Worm (Caenorhabditis elegans) whole organism, young adult: ENCODE data around the gene F33E11.2.
A peak's percentile ranks its signal among the peaks of the same experiment; 100 is the strongest.

Experiments
- B0336.3 ChIP-seq: fragments of 200-800 bp; sonication (Bioruptor generic); IDR thresholded peaks from 2 replicates; pipeline ENCODE4 v1.3.6; 2022; ENCODE audit warnings: missing genetic modification characterization, missing compliant biosample characterization
- F23B12.7 ChIP-seq: sonication (generic microtip); optimal IDR thresholded peaks from 2 replicates; lab custom pipeline; 2017; ENCODE audit warnings: missing genetic modification characterization, mild to moderate bottlenecking, missing compliant biosample characterization, antibody characterized with exemption, moderate library complexity; ENCODE audit not compliant: insufficient read depth
- F37B4.10 ChIP-seq: fragments of 200-800 bp; sonication (Bioruptor generic); IDR thresholded peaks from 2 replicates; pipeline ENCODE4 v1.3.6; 2022; ENCODE audit warnings: missing genetic modification characterization, missing compliant biosample characterization
- F39B2.1 ChIP-seq: fragments of 200-800 bp; sonication (Bioruptor generic); IDR thresholded peaks from 2 replicates; pipeline ENCODE4 v1.3.6; 2022; ENCODE audit warnings: missing genetic modification reagents, missing genetic modification characterization, missing compliant biosample characterization
- F49E8.2 ChIP-seq: sonication (generic microtip); optimal IDR thresholded peaks from 3 replicates; lab custom pipeline; 2017; ENCODE audit warnings: missing genetic modification characterization, mild to moderate bottlenecking, missing compliant biosample characterization, antibody characterized with exemption, moderate library complexity; ENCODE audit not compliant: insufficient read depth
- K11D2.4 ChIP-seq: fragments of 200-800 bp; sonication (Bioruptor generic); IDR thresholded peaks from 2 replicates; pipeline ENCODE4 v1.3.6; 2022; ENCODE audit warnings: missing genetic modification reagents, missing genetic modification characterization, missing compliant biosample characterization
- Y53F4B.3 ChIP-seq: fragments of 200-800 bp; sonication (Bioruptor generic); IDR thresholded peaks from 2 replicates; pipeline ENCODE4 v1.3.6; 2022; ENCODE audit warnings: missing genetic modification reagents, missing genetic modification characterization, missing compliant biosample characterization
- Y56A3A.18 ChIP-seq: fragments of 200-800 bp; sonication (Bioruptor generic); IDR thresholded peaks from 2 replicates; pipeline ENCODE4 v1.3.6; 2022; ENCODE audit warnings: missing genetic modification reagents, missing genetic modification characterization, missing compliant biosample characterization
- Y79H2A.3 ChIP-seq: fragments of 200-800 bp; sonication (Bioruptor generic); conservative IDR thresholded peaks from 2 replicates; pipeline ENCODE4 v1.3.6; 2022; ENCODE audit warnings: missing genetic modification reagents, missing genetic modification characterization, missing compliant biosample characterization
- ZK185.1 ChIP-seq: sonication (generic microtip); optimal IDR thresholded peaks from 2 replicates; lab custom pipeline; 2016; ENCODE audit warnings: mild to moderate bottlenecking, missing genetic modification characterization, missing compliant biosample characterization; ENCODE audit not compliant: poor library complexity, severe bottlenecking
- attf-3 ChIP-seq: fragments of 200-800 bp; sonication (Bioruptor generic); conservative IDR thresholded peaks from 2 replicates; pipeline ENCODE4 v1.3.6; 2022; ENCODE audit warnings: missing genetic modification reagents, missing genetic modification characterization, missing compliant biosample characterization
- bed-2 ChIP-seq: fragments of 200-800 bp; sonication (Bioruptor generic); IDR thresholded peaks from 2 replicates; pipeline ENCODE4 v1.3.6; 2022; ENCODE audit warnings: missing genetic modification reagents, missing genetic modification characterization, missing compliant biosample characterization
- dpff-1 ChIP-seq: sonication (generic microtip); optimal IDR thresholded peaks from 2 replicates; lab custom pipeline; 2017; ENCODE audit warnings: mild to moderate bottlenecking, missing genetic modification characterization, missing compliant biosample characterization
- egl-44 ChIP-seq: fragments of 200-800 bp; sonication (Bioruptor generic); IDR thresholded peaks from 2 replicates; pipeline ENCODE4 v1.3.6; 2022; ENCODE audit warnings: missing genetic modification reagents, missing genetic modification characterization, missing compliant biosample characterization
- ets-4 ChIP-seq: fragments of 200-800 bp; sonication (Bioruptor generic); optimal IDR thresholded peaks from 2 replicates; lab custom pipeline; 2018; ENCODE audit warnings: mild to moderate bottlenecking, missing genetic modification characterization, missing compliant biosample characterization
- him-1 ChIP-seq: sonication (generic microtip); optimal IDR thresholded peaks from 2 replicates; lab custom pipeline; 2016; ENCODE audit warnings: missing genotype, missing genetic modification reagents, missing genetic modification characterization, missing compliant biosample characterization
- hlh-12 ChIP-seq: sonication (generic microtip); optimal IDR thresholded peaks from 2 replicates; lab custom pipeline; 2016; ENCODE audit warnings: missing genetic modification characterization, missing compliant biosample characterization
- hmg-1.2 ChIP-seq: fragments of 200-800 bp; sonication (Bioruptor generic); IDR thresholded peaks from 2 replicates; pipeline ENCODE4 v1.3.6; 2022; ENCODE audit warnings: missing genetic modification reagents, missing genetic modification characterization, missing compliant biosample characterization
- hsf-1 ChIP-seq: fragments of 200-800 bp; sonication (Bioruptor generic); IDR thresholded peaks from 2 replicates; pipeline ENCODE4 v1.3.6; 2022; ENCODE audit warnings: missing genetic modification reagents, missing genetic modification characterization, missing compliant biosample characterization
- lin-26 ChIP-seq: fragments of 200-800 bp; sonication (Bioruptor generic); IDR thresholded peaks from 2 replicates; pipeline ENCODE4 v1.3.6; 2022; ENCODE audit warnings: missing genetic modification reagents, missing genetic modification characterization, missing compliant biosample characterization
- lin-35 ChIP-seq, 3 experiments: fragments of 150-350 bp in 2 of 3; sonication (generic microtip) in 1 of 3; optimal IDR thresholded peaks; 2 replicates each; lab custom pipeline; 2014 to 2018; ENCODE audit warnings: missing biosample characterization in 3 of 3, missing genetic modification characterization in 3 of 3, missing genetic modification reagents in 3 of 3
- madf-6 ChIP-seq: fragments of 200-800 bp; sonication (Bioruptor generic); IDR thresholded peaks from 2 replicates; pipeline ENCODE4 v1.3.6; 2022; ENCODE audit warnings: missing genetic modification reagents, missing genetic modification characterization, missing compliant biosample characterization
- mel-28 ChIP-seq: sonication (generic microtip); optimal IDR thresholded peaks from 2 replicates; lab custom pipeline; 2016; ENCODE audit warnings: borderline replicate concordance, mild to moderate bottlenecking, missing genetic modification characterization, missing compliant biosample characterization
- mxl-1 ChIP-seq: sonication (generic microtip); optimal IDR thresholded peaks from 2 replicates; lab custom pipeline; 2016; ENCODE audit warnings: missing genetic modification characterization, missing compliant biosample characterization
- nhr-80 ChIP-seq: sonication (generic microtip); optimal IDR thresholded peaks from 2 replicates; lab custom pipeline; 2016; ENCODE audit warnings: missing genetic modification characterization, missing compliant biosample characterization
- nhr-90 ChIP-seq: sonication (generic microtip); optimal IDR thresholded peaks from 2 replicates; lab custom pipeline; 2016; ENCODE audit warnings: missing genotype, mild to moderate bottlenecking, missing genetic modification characterization, missing compliant biosample characterization
- pbrm-1 ChIP-seq: fragments of 200-800 bp; sonication (Bioruptor generic); IDR thresholded peaks from 2 replicates; pipeline ENCODE4 v1.3.6; 2022; ENCODE audit warnings: missing genetic modification reagents, missing genetic modification characterization, missing compliant biosample characterization
- rec-8 ChIP-seq, 2 experiments: sonication (generic microtip); optimal IDR thresholded peaks; 2 replicates each; lab custom pipeline; 2016; ENCODE audit warnings: mild to moderate bottlenecking in 2 of 2, missing genetic modification characterization in 2 of 2, missing genetic modification reagents in 2 of 2, missing genotype in 2 of 2, missing biosample characterization in 1 of 2, missing compliant biosample characterization in 1 of 2, moderate library complexity in 1 of 2
- snpc-1.3 ChIP-seq: sonication (generic microtip); optimal IDR thresholded peaks from 2 replicates; lab custom pipeline; 2017; ENCODE audit warnings: missing genetic modification characterization, mild to moderate bottlenecking, missing compliant biosample characterization, antibody characterized with exemption, moderate library complexity, missing genotype, missing genetic modification reagents; ENCODE audit not compliant: insufficient read depth
- snpc-3.4 ChIP-seq: sonication (generic microtip); optimal IDR thresholded peaks from 2 replicates; lab custom pipeline; 2017; ENCODE audit warnings: missing genetic modification characterization, mild to moderate bottlenecking, missing compliant biosample characterization, antibody characterized with exemption, moderate library complexity, missing genotype, missing genetic modification reagents
- snpc-4 ChIP-seq, 5 experiments: fragments of 150-350 bp in 1 of 5; sonication (generic microtip) in 4 of 5; optimal IDR thresholded peaks; 2 replicates each; lab custom pipeline; 2014 to 2018; ENCODE audit warnings: missing genetic modification characterization in 5 of 5, missing biosample characterization in 3 of 5, antibody characterized with exemption in 2 of 5, mild to moderate bottlenecking in 2 of 5, missing compliant biosample characterization in 2 of 5, missing genotype in 2 of 5, moderate library complexity in 2 of 5, missing genetic modification reagents in 1 of 5
- somi-1 ChIP-seq: fragments of 200-800 bp; sonication (Bioruptor generic); optimal IDR thresholded peaks from 2 replicates; lab custom pipeline; 2018; ENCODE audit warnings: mild to moderate bottlenecking, missing genetic modification characterization, missing compliant biosample characterization
- tbp1 ChIP-seq: fragments of 200-800 bp; sonication (Bioruptor generic); optimal IDR thresholded peaks from 2 replicates; lab custom pipeline; 2018; ENCODE audit warnings: mild to moderate bottlenecking, missing genetic modification characterization, missing compliant biosample characterization
- xnd-1 ChIP-seq: sonication (generic microtip); optimal IDR thresholded peaks from 2 replicates; lab custom pipeline; 2016; ENCODE audit warnings: missing genotype, missing genetic modification reagents, missing genetic modification characterization, missing compliant biosample characterization
- ztf-22 ChIP-seq: fragments of 200-800 bp; sonication (Bioruptor generic); optimal IDR thresholded peaks from 2 replicates; lab custom pipeline; 2018; ENCODE audit warnings: mild to moderate bottlenecking, missing genetic modification characterization, moderate library complexity, missing compliant biosample characterization

Gene F33E11.2

DNA sequence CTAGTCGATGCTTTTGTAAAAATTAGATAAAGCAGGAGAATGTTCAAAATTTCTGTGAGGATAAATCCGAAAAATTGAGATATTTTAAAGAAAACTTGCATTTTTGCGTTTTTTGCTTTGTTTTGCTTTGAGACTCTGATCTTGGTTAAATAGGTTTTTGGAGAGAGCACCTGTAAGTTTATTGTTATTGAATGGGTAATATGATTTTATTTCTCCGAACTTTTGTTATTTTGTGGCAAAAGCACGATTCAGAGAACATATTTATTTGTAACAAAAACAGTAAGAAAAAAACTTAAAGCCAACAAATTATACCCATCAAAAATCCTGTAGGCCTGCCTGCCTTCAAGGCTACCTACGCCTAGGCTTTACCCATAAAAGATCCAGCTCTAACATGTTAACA is 43.2 kb upstream of the F33E11.2 start, which contains the start of gene str-121:
TSS of gene str-121 (minus strand) at position 101 of the 400 bp plus-strand sequence.
- no peak for TF ChIP-seq nhr-80
- TF ChIP-seq Y79H2A.3 (GFP tag; lab: Robert Waterston, UW) = no peak
- no peak for TF ChIP-seq Y53F4B.3
- no peak for TF ChIP-seq lin-26 (GFP tag; lab: Robert Waterston, UW)
- no peak for TF ChIP-seq snpc-1.3
- TF ChIP-seq B0336.3 = no peak
- TF ChIP-seq F49E8.2 (tag; lab: Kevin White, UChicago) = no peak
- TF ChIP-seq dpff-1 (tag; lab: Kevin White, UChicago) = no peak
- no peak for TF ChIP-seq F37B4.10 (GFP tag; lab: Robert Waterston, UW)
- no peak for TF ChIP-seq xnd-1
- TF ChIP-seq hmg-1.2 (GFP tag; lab: Robert Waterston, UW) = no peak
- no peak for TF ChIP-seq lin-35 (GFP tag; optimal IDR thresholded peaks at IDR 0.05; lab: Kevin White, UChicago)
- TF ChIP-seq pbrm-1 = no peak
- no peak for TF ChIP-seq K11D2.4 (GFP tag; lab: Robert Waterston, UW)
- TF ChIP-seq F39B2.1 (GFP tag; lab: Robert Waterston, UW) = no peak
- no peak for TF ChIP-seq tbp1 (GFP tag; lab: Kevin White, UChicago)

DNA sequence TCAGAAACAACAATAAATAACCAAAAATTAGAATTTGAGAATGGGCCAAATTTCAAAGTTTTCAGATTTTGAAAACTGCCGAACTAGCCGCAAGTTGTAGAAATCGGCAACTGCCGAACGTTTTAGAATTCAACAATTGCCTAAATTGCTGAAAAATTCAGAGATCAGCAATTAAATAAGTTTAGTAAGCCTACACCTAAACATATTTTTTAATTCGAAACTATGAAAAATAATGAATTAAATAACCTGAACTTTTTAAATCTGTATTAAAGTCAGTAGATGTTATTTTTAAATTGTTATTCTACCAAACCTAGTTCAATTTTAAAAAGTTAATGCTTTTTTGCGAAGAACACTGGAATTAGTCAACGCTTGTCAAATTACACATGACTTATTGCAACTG is 39.0 kb upstream of the F33E11.2 start, which contains the start of gene nhr-204:
TSS of gene nhr-204 (minus strand) at position 101 of the 400 bp plus-strand sequence.
- TF ChIP-seq Y53F4B.3 (no peak), snpc-3.4 (tag; lab: Kevin White, UChicago) (no peak), pbrm-1 (no peak), attf-3 (GFP tag; lab: Robert Waterston, UW) (no peak), hmg-1.2 (GFP tag; lab: Robert Waterston, UW) (no peak), ZK185.1 (tag; lab: Kevin White, UChicago) (no peak), Y56A3A.18 (GFP tag; lab: Robert Waterston, UW) (no peak), mxl-1 (tag; lab: Kevin White, UChicago) (no peak), snpc-4 (GFP tag; optimal IDR thresholded peaks at IDR 0.05; lab: Kevin White, UChicago) (no peak), snpc-4 (tag; optimal IDR thresholded peaks at IDR 0.05; lab: Kevin White, UChicago) (no peak), madf-6 (GFP tag; lab: Robert Waterston, UW) (no peak), him-1 (tag; lab: Kevin White, UChicago) (no peak), bed-2 (GFP tag; lab: Robert Waterston, UW) (no peak), nhr-80 (no peak), somi-1 (no peak), nhr-90 (tag; lab: Kevin White, UChicago) (no peak), hsf-1 (no peak), egl-44 (no peak), B0336.3 (no peak), ets-4 (no peak), ztf-22 (GFP tag; lab: Kevin White, UChicago) (no peak)

DNA sequence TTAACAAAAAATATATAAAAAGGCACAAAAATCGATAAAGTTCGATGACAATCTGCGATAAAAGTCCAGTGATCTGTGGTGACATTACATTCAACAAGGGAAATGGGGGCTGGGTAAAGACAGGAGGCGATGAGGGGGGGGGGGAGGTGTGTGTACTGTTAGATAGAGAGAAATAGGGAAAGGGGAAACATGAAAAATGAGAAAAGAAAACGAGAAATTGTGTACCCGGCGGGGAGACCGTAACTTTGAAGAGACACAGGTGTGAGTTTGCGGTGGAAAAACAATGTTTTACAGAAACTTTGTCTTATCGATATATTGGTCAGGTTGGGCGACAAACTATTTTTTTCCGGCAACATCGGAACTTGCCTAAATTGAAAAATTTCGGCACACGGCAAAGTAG is 37.4 kb upstream of the F33E11.2 start:
- no peak for TF ChIP-seq F39B2.1 (GFP tag; lab: Robert Waterston, UW)
- TF ChIP-seq B0336.3 = 0 out of 2 replicates have a peak, but pooled peaks have one; percentile 19
- TF ChIP-seq, all 124 proteins: peak for 1

DNA sequence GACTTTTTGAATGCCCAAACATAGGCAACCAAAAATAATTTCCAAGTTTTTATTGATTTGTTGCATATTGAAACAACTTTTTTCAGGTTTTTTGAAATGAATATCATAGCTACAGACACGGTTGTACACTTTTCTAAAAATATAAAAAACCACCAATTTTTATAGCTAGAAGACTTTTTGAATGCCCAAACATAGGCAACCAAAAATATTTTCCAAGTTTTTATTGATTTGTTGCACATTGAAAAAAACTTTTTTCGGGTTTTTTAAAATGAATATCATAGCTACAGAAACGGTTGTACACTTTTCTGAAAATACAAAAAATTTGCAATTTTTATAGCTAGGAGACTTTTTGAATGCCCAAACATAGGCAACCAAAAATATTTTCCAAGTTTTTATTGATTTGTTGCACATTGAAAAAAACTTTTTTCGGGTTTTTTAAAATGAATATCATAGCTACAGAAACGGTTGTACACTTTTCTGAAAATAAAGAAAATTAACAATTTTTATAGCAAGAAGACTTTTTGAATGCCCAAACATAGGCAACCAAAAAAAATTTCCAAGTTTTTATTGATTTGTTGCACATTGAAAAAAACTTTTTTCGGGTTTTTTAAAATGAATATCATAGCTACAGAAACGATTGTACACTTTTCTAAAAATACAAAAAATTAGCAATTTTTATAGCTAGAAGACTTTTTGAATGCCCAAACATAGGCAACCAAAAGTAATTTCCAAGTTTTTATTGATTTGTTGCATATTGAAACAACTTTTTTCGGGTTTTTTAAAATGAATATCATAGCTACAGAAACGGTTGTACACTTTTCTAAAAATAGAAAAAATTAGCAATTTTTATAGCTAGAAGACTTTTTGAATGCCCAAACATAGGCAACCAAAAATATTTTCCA is 32.4 kb upstream of the F33E11.2 start:
- peak; percentile 93 for TF ChIP-seq hlh-12 (tag; lab: Kevin White, UChicago)
- TF ChIP-seq mel-28 (tag; lab: Kevin White, UChicago) = peak; percentile 31
- TF ChIP-seq lin-35 (GFP tag; optimal IDR thresholded peaks at IDR 0.05; lab: Kevin White, UChicago) = peak in 1 of 3 experiments; percentile 4
- peak; percentile 77 for TF ChIP-seq mxl-1 (tag; lab: Kevin White, UChicago)
- peak in 1 of 2 experiments; percentile 74 for TF ChIP-seq rec-8 (tag; optimal IDR thresholded peaks at IDR 0.05; lab: Kevin White, UChicago)
- peak; percentile 23 for TF ChIP-seq F23B12.7 (tag; lab: Kevin White, UChicago)
- TF ChIP-seq, all 124 proteins: peak for 6; not testable (repeated sequence) for 118
